Fruit fly (Drosophila melanogaster) Kc167 (cell line): ENCODE results near the gene CG46516.
"Not testable (repeated sequence)": the region's sequence is repeated elsewhere in the genome, so short reads cannot be mapped to it uniquely, and the experiment has no call there.

Experiments
- h ChIP-seq: fragments of >200 bp; optimal IDR thresholded peaks from 3 replicates; lab custom pipeline; 2018; ENCODE audit warnings: missing external identifiers
- insv ChIP-seq: fragments of >200 bp; optimal IDR thresholded peaks from 3 replicates; lab custom pipeline; 2018; ENCODE audit warnings: missing external identifiers
- psq ChIP-seq: fragments of >200 bp; optimal IDR thresholded peaks from 2 replicates; lab custom pipeline; 2017; ENCODE audit warnings: missing external identifiers

DNA sequence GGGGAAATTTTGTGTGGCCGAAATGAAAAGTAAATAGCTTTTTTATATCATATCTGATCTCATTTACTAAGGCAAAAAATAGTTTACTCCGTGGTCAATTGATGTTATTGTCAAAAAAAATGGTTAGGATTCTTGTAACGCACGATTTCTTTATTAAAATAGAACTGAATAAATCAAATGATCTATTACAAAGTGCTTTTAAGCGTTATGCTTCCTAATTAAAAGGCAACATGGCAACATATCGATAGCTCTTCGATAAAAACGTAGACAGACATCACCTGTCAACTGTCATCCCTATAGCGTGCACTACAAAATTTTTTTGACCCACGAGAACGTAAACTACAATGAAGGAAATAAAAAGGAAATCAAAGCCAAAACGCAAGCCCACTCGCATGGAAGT, 5.0 kb downstream of the CG46516 start, which contains the start of gene CG46517:
- not testable (repeated sequence) for TF ChIP-seq psq, insv, h
